Fruit fly (Drosophila melanogaster): ENCODE data around the gene CG3168.

Gene CG3168

dm6 chrX:6708580-6709199, 31.1 kb downstream of the CG3168 start (continued):
- peak; percentile 22 for TF ChIP-seq CG15514 (GFP tag; optimal IDR thresholded peaks at IDR 0.05)
- TF ChIP-seq Lpt (GFP tag; optimal IDR thresholded peaks at IDR 0.05) = no peak
- TF ChIP-seq CG14441 (GFP tag; IDR thresholded peaks at IDR 0.05) = peak; percentile 80
- TF ChIP-seq tio (GFP tag; optimal IDR thresholded peaks at IDR 0.05) = no peak
- TF ChIP-seq sc (optimal IDR thresholded peaks at IDR 0.05) = no peak
- no peak for TF ChIP-seq sc (GFP tag; optimal IDR thresholded peaks at IDR 0.05)
- TF ChIP-seq CG8924 (tag; optimal IDR thresholded peaks at IDR 0.05) = peak; percentile 24

dm6 chrX:6708138-6708537, 31.6 kb downstream of the CG3168 start:
- TF ChIP-seq nom (GFP tag; optimal IDR thresholded peaks at IDR 0.05) (peak; percentile 87), Spps (tag; optimal IDR thresholded peaks at IDR 0.05) (no peak), Trl (optimal IDR thresholded peaks at IDR 0.05) (peak in 1 of 2 experiments; percentile 8), Trl (GFP tag; optimal IDR thresholded peaks at IDR 0.05) (no peak), CG2199 (GFP tag; IDR thresholded peaks at IDR 0.05) (no peak), NFAT (GFP tag; IDR thresholded peaks at IDR 0.05) (no peak), ap (GFP tag; IDR thresholded peaks at IDR 0.05) (no peak), Drgx (GFP tag; IDR thresholded peaks at IDR 0.05) (peak; percentile 56), bsh (GFP tag; optimal IDR thresholded peaks at IDR 0.05) (peak in 1 of 2 experiments; percentile 73)

- no peak for TF ChIP-seq Ets97D (GFP tag; optimal IDR thresholded peaks at IDR 0.05)
- TF ChIP-seq CG9932 (GFP tag; IDR thresholded peaks at IDR 0.05) = no peak
- no peak for TF ChIP-seq disco-r (GFP tag; optimal IDR thresholded peaks at IDR 0.05)
- no peak for TF ChIP-seq run (tag; optimal IDR thresholded peaks at IDR 0.05)
- TF ChIP-seq tna (GFP tag; IDR thresholded peaks at IDR 0.05; ENCODE audit: partially characterized antibody) = no peak
- no peak for TF ChIP-seq CG6813 (GFP tag; optimal IDR thresholded peaks at IDR 0.05)
- no peak for TF ChIP-seq CG32532 (GFP tag; IDR thresholded peaks at IDR 0.05)
- TF ChIP-seq HLH3B (GFP tag; IDR thresholded peaks at IDR 0.05) = no peak
- TF ChIP-seq CG2712 (tag; optimal IDR thresholded peaks at IDR 0.05) = no peak
- no peak for TF ChIP-seq CG4360 (GFP tag; IDR thresholded peaks at IDR 0.05)
- TF ChIP-seq mld (GFP tag; IDR thresholded peaks at IDR 0.05; ENCODE audit: partially characterized antibody) = no peak
- no peak for TF ChIP-seq CG3407 (GFP tag; optimal IDR thresholded peaks at IDR 0.05)
- no peak for TF ChIP-seq CHES-1-like (GFP tag; optimal IDR thresholded peaks at IDR 0.05)
- no peak for TF ChIP-seq Hsf (GFP tag; optimal IDR thresholded peaks at IDR 0.05)
- TF ChIP-seq CG18011 (GFP tag; optimal IDR thresholded peaks at IDR 0.05) = no peak
- TF ChIP-seq CG6689 (GFP tag; IDR thresholded peaks at IDR 0.05) = no peak
- TF ChIP-seq eve (GFP tag; optimal IDR thresholded peaks at IDR 0.05) = no peak
- no peak for TF ChIP-seq slbo (GFP tag; IDR thresholded peaks at IDR 0.05)
- no peak for TF ChIP-seq otp (GFP tag; IDR thresholded peaks at IDR 0.05)
- peak; percentile 31 for TF ChIP-seq Fer1 (GFP tag; optimal IDR thresholded peaks at IDR 0.05)
- TF ChIP-seq zfh2 (GFP tag; optimal IDR thresholded peaks at IDR 0.05) = no peak
- TF ChIP-seq Dip3 (GFP tag; optimal IDR thresholded peaks at IDR 0.05) = no peak
- TF ChIP-seq CG9215 (GFP tag; IDR thresholded peaks at IDR 0.05) = no peak
- no peak for TF ChIP-seq D (optimal IDR thresholded peaks at IDR 0.05)
- no peak for TF ChIP-seq D (GFP tag; optimal IDR thresholded peaks at IDR 0.05)
- TF ChIP-seq dysf (GFP tag; IDR thresholded peaks at IDR 0.05) = no peak
- TF ChIP-seq Sox100B (GFP tag; optimal IDR thresholded peaks at IDR 0.05) = no peak
- TF ChIP-seq nau (GFP tag; optimal IDR thresholded peaks at IDR 0.05) = no peak
- no peak for TF ChIP-seq dm (GFP tag; optimal IDR thresholded peaks at IDR 0.05)
- TF ChIP-seq sqz (GFP tag; optimal IDR thresholded peaks at IDR 0.05) = no peak
- TF ChIP-seq pho (GFP tag; optimal IDR thresholded peaks at IDR 0.05) = no peak
- no peak for TF ChIP-seq cad (GFP tag; optimal IDR thresholded peaks at IDR 0.05)
- TF ChIP-seq D19A (tag; optimal IDR thresholded peaks at IDR 0.05) = no peak
Measured at dm6 chrX:6706570-6707306, 33.0 kb downstream of the CG3168 start.

Data from whole organism, embryonic.